Worm (Caenorhabditis elegans): Measurements from ENCODE around the gene clec-54.

DNA sequence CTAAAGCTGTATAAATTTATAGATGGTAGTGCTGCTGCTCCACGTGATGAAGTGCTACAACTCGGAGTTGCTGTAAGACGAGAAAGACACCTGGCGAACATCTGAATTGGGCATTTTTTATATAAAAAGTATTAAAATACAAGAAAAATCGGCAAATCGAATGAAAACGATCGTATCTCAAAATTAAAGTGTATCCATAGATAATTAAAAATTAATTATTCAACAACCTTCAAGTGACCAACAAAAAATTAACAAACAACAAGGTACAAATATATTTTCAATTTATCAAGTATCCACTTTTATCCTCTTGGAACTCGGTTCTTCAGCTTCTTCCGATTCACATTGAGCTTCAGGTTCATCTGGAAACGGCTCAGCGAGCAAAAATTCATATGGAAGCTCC is 42.6 kb downstream of the clec-54 start, which contains the start of gene R02D5.8:
- TF ChIP-seq hlh-15 (tag; optimal IDR thresholded peaks at IDR 0.05) (no peak), sox-2 (GFP tag; IDR thresholded peaks at IDR 0.05) (no peak), ceh-9 (tag; optimal IDR thresholded peaks at IDR 0.05) (no peak), hlh-30 (tag; optimal IDR thresholded peaks at IDR 0.05; ENCODE audit: insufficient read depth) (no peak), dve-1 (tag; optimal IDR thresholded peaks at IDR 0.05) (no peak), mec-3 (tag; optimal IDR thresholded peaks at IDR 0.05; ENCODE audit: borderline replicate concordance) (no peak)

Data from whole organism, late embryonic.